Fruit fly (Drosophila melanogaster): ENCODE measurements around the gene CG5149.
A peak's percentile ranks its signal among the peaks of the same experiment; 100 is the strongest.

CG5149 gene

dm6 chr2L:7424907-7425689 lies 37.0 kb upstream of the CG5149 start (continued):
- peak; percentile 52 for TF ChIP-seq CG9876 (GFP tag; optimal IDR thresholded peaks at IDR 0.05)
- TF ChIP-seq otp (GFP tag; IDR thresholded peaks at IDR 0.05), result no peak
- TF ChIP-seq CG6854 (GFP tag; optimal IDR thresholded peaks at IDR 0.05), result no peak
- no peak for TF ChIP-seq sc (optimal IDR thresholded peaks at IDR 0.05)
- TF ChIP-seq sc (GFP tag; optimal IDR thresholded peaks at IDR 0.05), result no peak
- TF ChIP-seq Antp (GFP tag; optimal IDR thresholded peaks at IDR 0.05), result peak; percentile 71
- TF ChIP-seq Drgx (GFP tag; IDR thresholded peaks at IDR 0.05), result peak; percentile 87
- peak; percentile 22; the same call in 1 of the 2 replicates for TF ChIP-seq Xrp1 (GFP tag; IDR thresholded peaks at IDR 0.05)
- peak; percentile 87 for TF ChIP-seq pho (GFP tag; optimal IDR thresholded peaks at IDR 0.05)
- TF ChIP-seq kay (GFP tag; optimal IDR thresholded peaks at IDR 0.05), result peak; percentile 40
- peak; percentile 67 for TF ChIP-seq gem (tag; optimal IDR thresholded peaks at IDR 0.05)
- peak; percentile 38 for TF ChIP-seq NfI (GFP tag; optimal IDR thresholded peaks at IDR 0.05)
- TF ChIP-seq ind (GFP tag; optimal IDR thresholded peaks at IDR 0.05), result peak; percentile 58
- peak; percentile 41 for TF ChIP-seq gcm2 (GFP tag; optimal IDR thresholded peaks at IDR 0.05)
- TF ChIP-seq shn (GFP tag; optimal IDR thresholded peaks at IDR 0.05), result peak; percentile 59
- TF ChIP-seq ems (GFP tag; optimal IDR thresholded peaks at IDR 0.05), result no peak
- TF ChIP-seq sisA (GFP tag; IDR thresholded peaks at IDR 0.05), result peak; percentile 51
- no peak for TF ChIP-seq Hmx (GFP tag; optimal IDR thresholded peaks at IDR 0.05)
- TF ChIP-seq CG31365 (tag; optimal IDR thresholded peaks at IDR 0.05), result no peak
- TF ChIP-seq CG6254 (GFP tag; optimal IDR thresholded peaks at IDR 0.05), result no peak
- TF ChIP-seq Hsf (GFP tag; optimal IDR thresholded peaks at IDR 0.05), result peak; percentile 68
- TF ChIP-seq bab2 (GFP tag; optimal IDR thresholded peaks at IDR 0.05), result peak; percentile 50
- no peak for TF ChIP-seq gce (GFP tag; IDR thresholded peaks at IDR 0.05)
- TF ChIP-seq trh (GFP tag; optimal IDR thresholded peaks at IDR 0.05), result no peak
- no peak for TF ChIP-seq CG6791 (GFP tag; IDR thresholded peaks at IDR 0.05; ENCODE audit: partially characterized antibody)
- TF ChIP-seq CG3163 (GFP tag; optimal IDR thresholded peaks at IDR 0.05), result peak; percentile 27
- no peak for TF ChIP-seq fru (optimal IDR thresholded peaks at IDR 0.05)
- TF ChIP-seq CG11085 (GFP tag; IDR thresholded peaks at IDR 0.05), result peak; percentile 84
- TF ChIP-seq Lim3 (GFP tag; IDR thresholded peaks at IDR 0.05), result no peak
- TF ChIP-seq Doc2 (GFP tag; IDR thresholded peaks at IDR 0.05), result no peak
- no peak for TF ChIP-seq CG31441 (GFP tag; IDR thresholded peaks at IDR 0.05)
- TF ChIP-seq Dip3 (GFP tag; optimal IDR thresholded peaks at IDR 0.05), result peak; percentile 73
- peak; percentile 83 for TF ChIP-seq Taf1 (GFP tag; IDR thresholded peaks at IDR 0.05)
- TF ChIP-seq her (GFP tag; optimal IDR thresholded peaks at IDR 0.05), result peak; percentile 76
- TF ChIP-seq CG9932 (GFP tag; IDR thresholded peaks at IDR 0.05), result peak; percentile 94
- peak; percentile 19 for TF ChIP-seq CG1233 (GFP tag; optimal IDR thresholded peaks at IDR 0.05)
- TF ChIP-seq Adf1 (GFP tag; IDR thresholded peaks at IDR 0.05), result peak; percentile 63
- TF ChIP-seq psq (GFP tag; optimal IDR thresholded peaks at IDR 0.05), result peak; percentile 17
- peak; percentile 41 for TF ChIP-seq CG15269 (tag; optimal IDR thresholded peaks at IDR 0.05)
- peak; percentile 8 for TF ChIP-seq CG17385 (GFP tag; optimal IDR thresholded peaks at IDR 0.05)
- peak; percentile 66 for TF ChIP-seq CG18011 (GFP tag; optimal IDR thresholded peaks at IDR 0.05)
- TF ChIP-seq CG10462 (GFP tag; optimal IDR thresholded peaks at IDR 0.05), result no peak
- peak; percentile 80 for TF ChIP-seq CG3847 (GFP tag; IDR thresholded peaks at IDR 0.05)
- TF ChIP-seq knrl (GFP tag; IDR thresholded peaks at IDR 0.05; ENCODE audit: partially characterized antibody), result no peak
- peak; percentile 90 for TF ChIP-seq mam (GFP tag; optimal IDR thresholded peaks at IDR 0.05)
- no peak for TF ChIP-seq grn (GFP tag; optimal IDR thresholded peaks at IDR 0.05)
- TF ChIP-seq CG10654 (GFP tag; optimal IDR thresholded peaks at IDR 0.05), result no peak
- TF ChIP-seq Dll (GFP tag; IDR thresholded peaks at IDR 0.05; ENCODE audit: partially characterized antibody), result no peak
- TF ChIP-seq Neu2 (GFP tag; optimal IDR thresholded peaks at IDR 0.05; ENCODE audit: borderline replicate concordance), result no peak
- TF ChIP-seq CG1602 (GFP tag; optimal IDR thresholded peaks at IDR 0.05), result no peak
- TF ChIP-seq eyg (GFP tag; optimal IDR thresholded peaks at IDR 0.05), result peak; percentile 26
- TF ChIP-seq toy (GFP tag; IDR thresholded peaks at IDR 0.05), result peak; percentile 74; the same call in 1 of the 2 replicates

Data from whole organism, embryonic.